Worm (Caenorhabditis elegans) whole organism, L2 larva: Measurements from ENCODE around the gene lgc-43.

Experiments used
- C34F6.9 ChIP-seq: fragments of 150-350 bp; optimal IDR thresholded peaks from 2 replicates; lab custom pipeline; 2014; ENCODE audit warnings: missing biosample characterization, missing genetic modification characterization
- F13H6.1 ChIP-seq: sonication (generic microtip); optimal IDR thresholded peaks from 2 replicates; lab custom pipeline; 2016; ENCODE audit warnings: missing genetic modification characterization, missing compliant biosample characterization
- Y55F3AM.14 ChIP-seq: fragments of 200-800 bp; sonication (Bioruptor generic); optimal IDR thresholded peaks from 2 replicates; lab custom pipeline; 2018; ENCODE audit warnings: mild to moderate bottlenecking, missing genetic modification characterization, missing compliant biosample characterization
- alr-1 ChIP-seq: fragments of 150-350 bp; optimal IDR thresholded peaks from 2 replicates; lab custom pipeline; 2014; ENCODE audit warnings: missing biosample characterization, missing genetic modification characterization
- aly-2 ChIP-seq: fragments of 150-350 bp; optimal IDR thresholded peaks from 2 replicates; lab custom pipeline; 2014; ENCODE audit warnings: missing biosample characterization, missing genetic modification characterization
- ama-1 ChIP-seq: fragments of 150-350 bp; optimal IDR thresholded peaks from 2 replicates; lab custom pipeline; 2018; ENCODE audit warnings: inconsistent platforms
- blmp-1 ChIP-seq: sonication (generic microtip); optimal IDR thresholded peaks from 2 replicates; lab custom pipeline; 2017; ENCODE audit warnings: missing genetic modification characterization, mild to moderate bottlenecking, missing compliant biosample characterization, antibody characterized with exemption, moderate library complexity; ENCODE audit not compliant: insufficient read depth
- ceh-16 ChIP-seq: fragments of 150-350 bp; optimal IDR thresholded peaks from 2 replicates; lab custom pipeline; 2014; ENCODE audit warnings: missing biosample characterization, missing genetic modification characterization
- ceh-82 ChIP-seq: fragments of 150-350 bp; optimal IDR thresholded peaks from 2 replicates; lab custom pipeline; 2014; ENCODE audit warnings: missing biosample characterization, missing genetic modification characterization
- crh-2 ChIP-seq: sonication (generic microtip); optimal IDR thresholded peaks from 2 replicates; lab custom pipeline; 2017; ENCODE audit warnings: missing biosample characterization, missing genetic modification characterization
- dmd-4 ChIP-seq: sonication (generic microtip); optimal IDR thresholded peaks from 2 replicates; lab custom pipeline; 2017; ENCODE audit warnings: missing biosample characterization, missing genetic modification characterization
- elt-3 ChIP-seq: sonication (generic microtip); optimal IDR thresholded peaks from 2 replicates; lab custom pipeline; 2017; ENCODE audit warnings: missing biosample characterization, missing genetic modification characterization
- fos-1 ChIP-seq: fragments of 150-350 bp; optimal IDR thresholded peaks from 2 replicates; lab custom pipeline; 2014; ENCODE audit warnings: missing biosample characterization, missing genetic modification characterization
- lin-11 ChIP-seq: fragments of 150-350 bp; sonication (generic microtip); optimal IDR thresholded peaks from 2 replicates; lab custom pipeline; 2014; ENCODE audit warnings: missing biosample characterization, missing genetic modification characterization, inconsistent platforms, mixed read lengths
- lin-39 ChIP-seq: fragments of 150-350 bp; optimal IDR thresholded peaks from 2 replicates; lab custom pipeline; 2014; ENCODE audit warnings: missing biosample characterization, missing genetic modification reagents, missing genetic modification characterization
- lsy-2 ChIP-seq, 2 experiments: fragments of 150-350 bp in 1 of 2; sonication (generic microtip) in 1 of 2; optimal IDR thresholded peaks; 2 replicates each; lab custom pipeline; 2014 to 2017; ENCODE audit warnings: missing biosample characterization in 2 of 2, missing genetic modification characterization in 2 of 2
- mab-5 ChIP-seq: fragments of 150-350 bp; optimal IDR thresholded peaks from 2 replicates; lab custom pipeline; 2014; ENCODE audit warnings: missing biosample characterization, missing genetic modification characterization
- nhr-11 ChIP-seq: fragments of 150-350 bp; optimal IDR thresholded peaks from 2 replicates; lab custom pipeline; 2014; ENCODE audit warnings: missing biosample characterization, missing genetic modification characterization
- nhr-129 ChIP-seq: fragments of 150-350 bp; optimal IDR thresholded peaks from 2 replicates; lab custom pipeline; 2014; ENCODE audit warnings: missing biosample characterization, missing genetic modification characterization
- nhr-237 ChIP-seq: fragments of 150-350 bp; optimal IDR thresholded peaks from 2 replicates; lab custom pipeline; 2014; ENCODE audit warnings: missing biosample characterization, missing genetic modification characterization
- nhr-25 ChIP-seq: fragments of 150-350 bp; sonication (generic microtip); optimal IDR thresholded peaks from 3 replicates; lab custom pipeline; 2014; ENCODE audit warnings: missing biosample characterization, missing genetic modification characterization
- nhr-6 ChIP-seq: fragments of 150-350 bp; optimal IDR thresholded peaks from 2 replicates; lab custom pipeline; 2014; ENCODE audit warnings: missing biosample characterization, missing genetic modification characterization
- nhr-77 ChIP-seq: fragments of 150-350 bp; optimal IDR thresholded peaks from 2 replicates; lab custom pipeline; 2014; ENCODE audit warnings: missing biosample characterization, missing genetic modification characterization
- sem-4 ChIP-seq: fragments of 150-350 bp; optimal IDR thresholded peaks from 2 replicates; lab custom pipeline; 2014; ENCODE audit warnings: missing biosample characterization, missing genetic modification reagents, missing genetic modification characterization
- sma-3 ChIP-seq: sonication (generic microtip); optimal IDR thresholded peaks from 2 replicates; lab custom pipeline; 2016; ENCODE audit warnings: missing genetic modification reagents, missing genetic modification characterization, missing compliant biosample characterization
- sma-9 ChIP-seq, 2 experiments: fragments of 150-350 bp in 1 of 2; sonication (generic microtip) in 1 of 2; optimal IDR thresholded peaks; 2 replicates each; lab custom pipeline; 2014 to 2016; ENCODE audit warnings: missing genetic modification characterization in 2 of 2, mild to moderate bottlenecking in 1 of 2, missing biosample characterization in 1 of 2, missing compliant biosample characterization in 1 of 2, missing genetic modification reagents in 1 of 2, moderate library complexity in 1 of 2
- snpc-4 ChIP-seq: fragments of 150-350 bp; optimal IDR thresholded peaks from 2 replicates; lab custom pipeline; 2014; ENCODE audit warnings: missing biosample characterization, missing genetic modification characterization
- unc-55 ChIP-seq: fragments of 150-350 bp; sonication (generic microtip); optimal IDR thresholded peaks from 3 replicates; lab custom pipeline; 2014; ENCODE audit warnings: missing biosample characterization, missing genetic modification reagents, missing genetic modification characterization
- unc-62 ChIP-seq: fragments of 150-350 bp; optimal IDR thresholded peaks from 2 replicates; lab custom pipeline; 2014; ENCODE audit warnings: missing biosample characterization, missing genetic modification reagents, missing genetic modification characterization
- zag-1 ChIP-seq: fragments of 150-350 bp; optimal IDR thresholded peaks from 2 replicates; lab custom pipeline; 2014; ENCODE audit warnings: missing biosample characterization, missing genetic modification characterization
- ztf-1 ChIP-seq: fragments of 200-800 bp; sonication (Bioruptor generic); conservative IDR thresholded peaks from 2 replicates; pipeline ENCODE4 v1.3.6; 2022; ENCODE audit warnings: missing genetic modification characterization, missing compliant biosample characterization
- ztf-11 ChIP-seq: sonication (generic microtip); optimal IDR thresholded peaks from 2 replicates; lab custom pipeline; 2017; ENCODE audit warnings: missing biosample characterization, missing genetic modification characterization
- ztf-4 ChIP-seq: fragments of 150-350 bp; optimal IDR thresholded peaks from 2 replicates; lab custom pipeline; 2014; ENCODE audit warnings: missing biosample characterization, missing genetic modification characterization

lgc-43 gene

ce11 chrIV:10576624-10577023 lies 1.8 kb upstream of the lgc-43 start:
- TF ChIP-seq nhr-25 (tag; lab: Kevin White, UChicago) = peak; percentile 10
- peak; percentile 21 for TF ChIP-seq fos-1 (tag; lab: Kevin White, UChicago)
- no peak for TF ChIP-seq mab-5 (tag; lab: Kevin White, UChicago)
- no peak for TF ChIP-seq ztf-1 (GFP tag; lab: Robert Waterston, UW)
- TF ChIP-seq lsy-2 (tag; optimal IDR thresholded peaks at IDR 0.05; lab: Kevin White, UChicago) = no peak
- TF ChIP-seq dmd-4 (tag; lab: Kevin White, UChicago) = no peak
- TF ChIP-seq, all 48 proteins: peak for 2

DNA sequence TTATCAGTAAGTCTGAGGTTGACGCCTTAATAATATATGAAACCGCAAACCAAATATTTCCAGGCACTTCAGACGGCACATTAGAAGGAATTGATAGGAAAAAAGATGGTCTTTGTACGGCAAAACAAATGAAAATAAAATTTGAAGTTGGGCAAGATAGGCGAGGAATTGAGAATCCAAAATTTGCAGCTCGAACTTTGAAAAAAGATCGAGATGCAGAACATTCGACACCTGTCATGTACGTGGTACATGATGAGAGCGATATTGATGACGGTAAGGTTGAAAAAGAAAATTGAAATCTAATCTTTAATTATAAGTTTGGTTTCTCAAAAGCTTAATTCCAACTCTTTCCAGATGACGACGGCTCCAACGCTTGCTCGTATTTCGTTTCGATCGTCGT lies 867 bp upstream of the lgc-43 start:
- no peak for TF ChIP-seq sem-4 (tag; lab: Kevin White, UChicago)
- TF ChIP-seq mab-5 (tag; lab: Kevin White, UChicago) = no peak
- no peak for TF ChIP-seq Y55F3AM.14
- TF ChIP-seq alr-1 (tag; lab: Kevin White, UChicago) = no peak
- TF ChIP-seq elt-3 (tag; lab: Kevin White, UChicago) = no peak
- TF ChIP-seq lsy-2 (tag; optimal IDR thresholded peaks at IDR 0.05; lab: Kevin White, UChicago) = no peak
- no peak for TF ChIP-seq zag-1 (tag; lab: Kevin White, UChicago)
- no peak for TF ChIP-seq nhr-129 (tag; lab: Kevin White, UChicago)
- no peak for TF ChIP-seq fos-1 (tag; lab: Kevin White, UChicago)
- TF ChIP-seq nhr-6 (tag; lab: Kevin White, UChicago) = no peak
- TF ChIP-seq sma-3 = no peak
- no peak for TF ChIP-seq sma-9 (GFP tag; optimal IDR thresholded peaks at IDR 0.05; lab: Kevin White, UChicago)
- no peak for TF ChIP-seq sma-9 (tag; optimal IDR thresholded peaks at IDR 0.05; lab: Kevin White, UChicago)
- TF ChIP-seq ztf-11 (tag; lab: Kevin White, UChicago) = no peak
- no peak for TF ChIP-seq crh-2 (tag; lab: Kevin White, UChicago)
- no peak for TF ChIP-seq unc-62 (GFP tag; lab: Kevin White, UChicago)
- TF ChIP-seq ztf-4 (tag; lab: Kevin White, UChicago) = no peak
- TF ChIP-seq ama-1 (lab: Kevin White, UChicago) = no peak
- TF ChIP-seq unc-55 (GFP tag; lab: Kevin White, UChicago) = no peak
- TF ChIP-seq, all 48 proteins: peak for 0

ce11 chrIV:10584237-10584636 lies 5.8 kb downstream of the lgc-43 start, which contains the start of gene oac-8:
Gene oac-8 (plus strand): TSS chrIV:10584537.
- TF ChIP-seq lsy-2 (tag; optimal IDR thresholded peaks at IDR 0.05; lab: Kevin White, UChicago) (no peak), nhr-6 (tag; lab: Kevin White, UChicago) (no peak), sma-9 (GFP tag; optimal IDR thresholded peaks at IDR 0.05; lab: Kevin White, UChicago) (no peak), sma-9 (tag; optimal IDR thresholded peaks at IDR 0.05; lab: Kevin White, UChicago) (no peak), ceh-16 (no peak), C34F6.9 (tag; lab: Kevin White, UChicago) (no peak), sem-4 (tag; lab: Kevin White, UChicago) (no peak), lin-39 (no peak)

ce11 chrIV:10589072-10589471 lies 10.6 kb downstream of the lgc-43 start, which contains the start of gene C43F9.4:
Gene C43F9.4 (minus strand): TSS chrIV:10589172.
- no peak for TF ChIP-seq nhr-11 (tag; lab: Kevin White, UChicago)

- TF ChIP-seq snpc-4 (tag; lab: Kevin White, UChicago) (no peak), aly-2 (no peak), nhr-77 (tag; lab: Kevin White, UChicago) (no peak), sma-9 (GFP tag; optimal IDR thresholded peaks at IDR 0.05; lab: Kevin White, UChicago) (no peak), sma-9 (tag; optimal IDR thresholded peaks at IDR 0.05; lab: Kevin White, UChicago) (no peak), F13H6.1 (tag; lab: Kevin White, UChicago) (no peak), alr-1 (tag; lab: Kevin White, UChicago) (no peak), lin-11 (tag; lab: Kevin White, UChicago) (no peak), nhr-237 (tag; lab: Kevin White, UChicago) (no peak), blmp-1 (tag; lab: Kevin White, UChicago) (no peak), ceh-82 (no peak), elt-3 (tag; lab: Kevin White, UChicago) (no peak)
- TF ChIP-seq, all 48 proteins: peak for 0
These were observed 12.2 kb downstream of the lgc-43 start, which contains the start of the genes C43F9.5 and nkb-2 for ce11 chrIV:10590649-10591048. Gene C43F9.5 (minus strand): TSS chrIV:10590749. Gene nkb-2 (plus strand): TSS chrIV:10590925.
